Worm (Caenorhabditis elegans) whole organism, L4/young adult: Measurements from ENCODE around the gene C08E3.1.
"Not testable (repeated sequence)": the region's sequence is repeated elsewhere in the genome, so short reads cannot be mapped to it uniquely, and the experiment has no call there.

Experiments
- W03F9.2 ChIP-seq: fragments of 150-350 bp; optimal IDR thresholded peaks from 2 replicates; lab custom pipeline; 2014; ENCODE audit warnings: missing biosample characterization, missing genetic modification characterization
- dao-5 ChIP-seq: sonication (generic microtip); optimal IDR thresholded peaks from 2 replicates; lab custom pipeline; 2016; ENCODE audit warnings: missing genotype, missing genetic modification characterization, moderate library complexity, missing compliant biosample characterization
- him-1 ChIP-seq: sonication (generic microtip); optimal IDR thresholded peaks from 2 replicates; lab custom pipeline; 2016; ENCODE audit warnings: missing genotype, missing genetic modification reagents, missing genetic modification characterization, missing compliant biosample characterization

The C08E3.1 gene

DNA sequence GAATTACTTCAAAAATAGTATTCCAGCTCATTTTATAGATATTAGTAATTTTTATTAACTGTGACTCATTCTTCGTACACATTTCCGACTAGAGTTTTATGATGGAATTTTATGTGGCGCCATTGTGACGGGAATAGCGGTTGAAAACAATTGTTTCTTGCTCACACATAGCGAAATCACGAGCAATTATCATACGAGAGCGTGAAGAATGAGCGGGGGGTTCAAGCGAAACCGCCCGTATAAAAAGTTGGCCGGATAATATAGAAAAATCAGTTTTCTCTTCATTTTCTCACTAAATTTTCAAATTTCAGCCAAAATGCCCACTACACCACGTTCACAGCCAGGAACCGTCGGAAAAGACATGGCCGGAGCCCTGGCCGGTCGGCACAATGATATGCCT, at the start of gene C08E3.1:
C08E3.1 (plus strand) TSS at position 301 of the 400 bp plus-strand sequence.
- TF ChIP-seq W03F9.2, him-1, dao-5 (tag; lab: Kevin White, UChicago): not testable (repeated sequence)

- TF ChIP-seq dao-5 (tag; lab: Kevin White, UChicago) (no peak), W03F9.2 (tag; lab: Kevin White, UChicago) (no peak), him-1 (tag; lab: Kevin White, UChicago) (no peak)
Observed at ce11 chrII:1584140-1584539, 49.5 kb upstream of the C08E3.1 start, which contains the start of gene clec-21. Gene clec-21 (minus strand): TSS chrII:1584240.

- TF ChIP-seq dao-5 (tag; lab: Kevin White, UChicago) (no peak), him-1 (tag; lab: Kevin White, UChicago) (no peak), W03F9.2 (tag; lab: Kevin White, UChicago) (no peak)
Observed at ce11 chrII:1586305-1586704, 47.3 kb upstream of the C08E3.1 start, which contains the start of gene T07H3.8. Gene T07H3.8 (plus strand): TSS chrII:1586605.

DNA sequence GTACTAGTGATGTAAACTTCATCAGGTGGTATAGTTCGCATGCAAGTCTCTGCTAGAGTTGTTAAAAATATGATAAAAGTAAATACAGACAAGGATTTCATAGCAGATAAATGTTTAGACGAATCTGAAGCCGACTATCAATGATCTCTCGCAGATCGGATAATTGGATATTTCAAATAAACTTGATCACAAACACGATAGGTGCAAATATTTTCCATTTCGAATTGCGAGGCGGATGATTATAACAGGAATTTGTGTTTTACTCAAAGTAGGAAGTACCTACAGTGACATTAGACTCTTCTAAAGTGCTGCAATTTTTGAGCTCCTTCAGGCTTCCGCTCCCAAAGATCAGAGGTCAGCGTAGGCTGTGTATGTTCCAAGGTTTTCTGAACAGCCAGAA, 43.7 kb upstream of the C08E3.1 start, which contains the start of gene T07H3.7:
T07H3.7 (minus strand) TSS at position 101 of the 400 bp plus-strand sequence.
- TF ChIP-seq dao-5 (tag; lab: Kevin White, UChicago) (no peak), him-1 (tag; lab: Kevin White, UChicago) (no peak), W03F9.2 (tag; lab: Kevin White, UChicago) (no peak)

DNA sequence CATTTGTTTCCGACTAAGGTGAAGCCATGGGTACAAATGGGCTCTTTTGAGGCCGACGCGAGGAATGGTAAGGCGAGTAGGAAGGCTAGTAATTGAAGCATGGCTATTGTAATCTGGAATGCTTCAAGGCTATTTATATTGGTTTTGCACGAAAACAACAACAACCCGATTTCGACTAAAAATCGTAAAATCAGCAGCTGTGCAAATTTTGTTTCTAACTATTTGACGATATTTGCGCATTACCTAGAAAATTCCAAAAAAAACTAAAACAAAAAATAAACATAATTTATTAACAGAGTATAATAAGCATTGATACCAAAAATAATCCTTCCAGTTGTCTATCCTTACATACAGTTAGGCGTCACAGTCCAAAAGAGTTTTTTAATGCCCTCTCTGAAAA, 38.5 kb upstream of the C08E3.1 start, which contains the start of gene clec-20:
clec-20 (minus strand) TSS at position 101 of the 400 bp plus-strand sequence.
- TF ChIP-seq W03F9.2 (tag; lab: Kevin White, UChicago) (no peak), him-1 (tag; lab: Kevin White, UChicago) (no peak), dao-5 (tag; lab: Kevin White, UChicago) (no peak)

- TF ChIP-seq him-1 (tag; lab: Kevin White, UChicago) (no peak), W03F9.2 (tag; lab: Kevin White, UChicago) (no peak), dao-5 (tag; lab: Kevin White, UChicago) (no peak)
Observed at ce11 chrII:1597101-1598088, 36.2 kb upstream of the C08E3.1 start, which contains the start of gene bath-46. Gene bath-46 (plus strand): TSS chrII:1597906.

- no peak for TF ChIP-seq him-1 (tag; lab: Kevin White, UChicago)
- TF ChIP-seq W03F9.2 (tag; lab: Kevin White, UChicago), result no peak
- no peak for TF ChIP-seq dao-5 (tag; lab: Kevin White, UChicago)
Observed at ce11 chrII:1600661-1601060, 32.9 kb upstream of the C08E3.1 start, which contains the start of gene bath-26. Gene bath-26 (minus strand): TSS chrII:1600761.

DNA sequence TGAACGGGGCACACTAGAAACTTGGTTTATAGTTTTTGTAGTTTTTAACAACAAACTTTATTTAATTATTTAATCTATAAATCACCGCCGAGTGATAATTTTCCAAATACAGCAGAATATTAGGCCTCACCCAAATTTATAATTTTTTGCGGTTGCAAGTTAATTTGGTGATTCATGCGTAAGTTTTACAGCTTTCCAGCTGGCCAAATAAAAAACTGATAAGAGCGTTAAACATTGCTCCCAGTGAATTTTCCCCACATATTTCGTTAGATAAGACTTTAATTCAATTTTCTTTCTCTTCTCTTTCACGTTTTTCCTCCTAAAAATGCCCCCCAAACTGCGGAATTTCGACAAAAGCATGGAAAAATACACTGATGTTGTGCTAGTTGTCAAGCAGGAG, 32.1 kb upstream of the C08E3.1 start, which contains the start of gene bath-47:
bath-47 (plus strand) TSS at position 305 of the 400 bp plus-strand sequence.
- TF ChIP-seq him-1 (tag; lab: Kevin White, UChicago) (no peak), W03F9.2 (tag; lab: Kevin White, UChicago) (no peak), dao-5 (tag; lab: Kevin White, UChicago) (no peak)

DNA sequence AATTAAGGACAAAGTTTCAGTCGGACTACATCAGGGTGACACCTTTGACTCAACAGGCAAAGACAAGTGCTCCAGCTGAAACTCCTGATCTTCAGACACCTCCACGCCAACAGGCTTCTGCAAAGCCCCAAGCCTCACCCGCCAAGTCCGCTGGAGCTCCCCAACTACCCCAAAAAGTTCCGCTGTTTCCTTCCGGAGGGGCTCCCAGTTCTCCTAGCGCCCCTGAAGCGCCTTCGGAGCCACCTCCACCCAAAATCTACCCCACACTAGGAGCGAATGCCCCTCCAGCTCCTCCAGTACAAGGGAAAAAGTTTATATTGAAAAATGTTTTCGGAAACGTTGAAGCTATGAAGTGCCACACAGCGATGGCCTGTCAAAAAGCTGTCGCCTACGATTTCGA, 30.5 kb upstream of the C08E3.1 start:
- no peak for TF ChIP-seq him-1 (tag; lab: Kevin White, UChicago)
- TF ChIP-seq W03F9.2 (tag; lab: Kevin White, UChicago), result no peak
- no peak for TF ChIP-seq dao-5 (tag; lab: Kevin White, UChicago)

- TF ChIP-seq him-1 (tag; lab: Kevin White, UChicago) (no peak), dao-5 (tag; lab: Kevin White, UChicago) (no peak), W03F9.2 (tag; lab: Kevin White, UChicago) (no peak)
Observed at ce11 chrII:1605010-1605409, 28.6 kb upstream of the C08E3.1 start.

- TF ChIP-seq him-1 (tag; lab: Kevin White, UChicago) (no peak), W03F9.2 (tag; lab: Kevin White, UChicago) (no peak), dao-5 (tag; lab: Kevin White, UChicago) (no peak)
Observed at ce11 chrII:1606079-1606478, 27.5 kb upstream of the C08E3.1 start, which contains the start of gene bath-33. Gene bath-33 (minus strand): TSS chrII:1606179.

DNA sequence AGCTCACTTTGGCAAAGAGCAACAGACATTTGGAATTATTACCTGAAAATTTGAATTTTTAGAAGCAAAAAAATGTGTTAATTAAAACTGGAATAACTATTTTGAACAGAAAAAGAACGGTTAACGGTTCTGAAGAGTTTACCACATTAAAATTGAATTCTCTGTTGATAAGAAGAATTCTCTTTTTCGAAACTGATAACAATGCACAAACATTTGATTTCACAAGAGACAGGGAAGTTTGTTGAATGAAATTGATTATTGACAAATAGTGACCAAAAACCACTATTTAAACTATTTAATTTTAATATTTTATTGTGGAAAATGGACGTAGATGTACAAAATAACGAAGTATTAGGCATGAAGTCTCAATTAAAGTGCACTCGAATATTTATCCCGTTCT, 26.0 kb upstream of the C08E3.1 start:
- no peak for TF ChIP-seq him-1 (tag; lab: Kevin White, UChicago)

- TF ChIP-seq W03F9.2 (tag; lab: Kevin White, UChicago) (no peak), dao-5 (tag; lab: Kevin White, UChicago) (no peak), him-1 (tag; lab: Kevin White, UChicago) (no peak)
Observed at ce11 chrII:1608915-1609314, 24.7 kb upstream of the C08E3.1 start.
